Fruit fly (Drosophila melanogaster) whole organism, embryonic: ENCODE results near the gene mRpS10.

Source experiments
- Atf3 ChIP-seq: fragments of 200-800 bp; sonication (Bioruptor generic); optimal IDR thresholded peaks from 3 replicates; lab custom pipeline; 2016; ENCODE audit warnings: missing biosample characterization, missing genetic modification characterization
- BtbVII ChIP-seq: fragments of 200-800 bp; sonication (Bioruptor generic); optimal IDR thresholded peaks from 3 replicates; lab custom pipeline; 2017; ENCODE audit warnings: missing biosample characterization, mild to moderate bottlenecking, missing genetic modification characterization
- CG10321 ChIP-seq: fragments of 200-800 bp; sonication (Bioruptor generic); IDR thresholded peaks from 2 replicates; pipeline ENCODE4 v1.3.6; 2022; ENCODE audit warnings: missing biosample characterization, missing genetic modification characterization
- CG10979 ChIP-seq: fragments of 200-800 bp; sonication (Bioruptor generic); optimal IDR thresholded peaks from 2 replicates; lab custom pipeline; 2018; ENCODE audit warnings: missing biosample characterization, mild to moderate bottlenecking, missing genetic modification characterization, moderate library complexity
- CG11085 ChIP-seq: fragments of 200-800 bp; sonication (Bioruptor generic); IDR thresholded peaks from 2 replicates; pipeline ENCODE4 v1.3.6; 2022; ENCODE audit warnings: missing biosample characterization, missing genetic modification characterization
- CG12155 ChIP-seq: fragments of 200-800 bp; sonication (Bioruptor generic); optimal IDR thresholded peaks from 3 replicates; lab custom pipeline; 2016; ENCODE audit warnings: missing biosample characterization, missing genetic modification characterization
- CG13775 ChIP-seq: fragments of 200-800 bp; sonication (Bioruptor generic); optimal IDR thresholded peaks from 3 replicates; lab custom pipeline; 2017; ENCODE audit warnings: missing biosample characterization, mild to moderate bottlenecking, missing genetic modification characterization
- CG13894 ChIP-seq: fragments of 200-800 bp; sonication (Bioruptor generic); optimal IDR thresholded peaks from 3 replicates; lab custom pipeline; 2018; ENCODE audit warnings: missing biosample characterization, mild to moderate bottlenecking, missing genetic modification characterization, moderate library complexity
- CG14050 ChIP-seq: fragments of 200-800 bp; sonication (Bioruptor generic); IDR thresholded peaks from 3 replicates; pipeline ENCODE4 v1.3.6; 2022; ENCODE audit warnings: missing biosample characterization, missing genetic modification characterization
- CG17612 ChIP-seq: fragments of 200-800 bp; sonication (Bioruptor generic); IDR thresholded peaks from 2 replicates; pipeline ENCODE4 v1.3.6; 2022; ENCODE audit warnings: missing biosample characterization, missing genetic modification characterization
- CG31388 ChIP-seq: fragments of 200-800 bp; sonication (Bioruptor generic); optimal IDR thresholded peaks from 2 replicates; lab custom pipeline; 2016; ENCODE audit warnings: missing biosample characterization, missing genetic modification characterization
- CG34376 ChIP-seq: fragments of 200-800 bp; sonication (Bioruptor generic); optimal IDR thresholded peaks from 2 replicates; lab custom pipeline; 2018; ENCODE audit warnings: missing biosample characterization, mild to moderate bottlenecking, missing genetic modification characterization
- CG3847 ChIP-seq: fragments of 200-800 bp; sonication (Bioruptor generic); IDR thresholded peaks from 2 replicates; pipeline ENCODE4 v1.3.6; 2022; ENCODE audit warnings: missing biosample characterization, missing genetic modification characterization
- CG6689 ChIP-seq: fragments of 200-800 bp; sonication (Bioruptor generic); IDR thresholded peaks from 2 replicates; pipeline ENCODE4 v1.3.6; 2022; ENCODE audit warnings: missing biosample characterization, missing genetic modification characterization
- CG6791 ChIP-seq: fragments of 200-800 bp; sonication (Bioruptor generic); IDR thresholded peaks from 3 replicates; pipeline ENCODE4 v1.3.6; 2022; ENCODE audit warnings: missing biosample characterization, missing genetic modification characterization; ENCODE audit not compliant: partially characterized antibody
- CG6854 ChIP-seq: fragments of 200-800 bp; sonication (Bioruptor generic); optimal IDR thresholded peaks from 3 replicates; lab custom pipeline; 2017; ENCODE audit warnings: missing biosample characterization, mild to moderate bottlenecking, missing genetic modification characterization
- CG7357 ChIP-seq: fragments of 200-800 bp; sonication (Bioruptor generic); IDR thresholded peaks from 3 replicates; pipeline ENCODE4 v1.3.6; 2022; ENCODE audit warnings: missing biosample characterization, missing genetic modification characterization
- CG8290 ChIP-seq, 3 experiments: fragments of 200-800 bp; sonication (Bioruptor generic); optimal IDR thresholded peaks; 2 replicates each; lab custom pipeline; 2016 to 2019; ENCODE audit warnings: missing biosample characterization in 3 of 3, missing genetic modification characterization in 3 of 3, mild to moderate bottlenecking in 2 of 3, moderate library complexity in 1 of 3
- CG8478 ChIP-seq: fragments of >200 bp; optimal IDR thresholded peaks from 2 replicates; lab custom pipeline; 2018
- CrebB ChIP-seq: fragments of 200-800 bp; sonication (Bioruptor generic); optimal IDR thresholded peaks from 3 replicates; lab custom pipeline; 2018; ENCODE audit warnings: missing biosample characterization, mild to moderate bottlenecking, missing genetic modification characterization
- Dad ChIP-seq: fragments of 200-800 bp; sonication (Bioruptor generic); optimal IDR thresholded peaks from 3 replicates; lab custom pipeline; 2016; ENCODE audit warnings: missing biosample characterization, missing genetic modification characterization
- Dek ChIP-seq: fragments of 200-800 bp; sonication (Bioruptor generic); optimal IDR thresholded peaks from 3 replicates; lab custom pipeline; 2019; ENCODE audit warnings: missing biosample characterization, mild to moderate bottlenecking, missing genetic modification characterization, moderate library complexity
- ERR ChIP-seq: fragments of 200-800 bp; sonication (Bioruptor generic); optimal IDR thresholded peaks from 2 replicates; lab custom pipeline; 2016; ENCODE audit warnings: missing biosample characterization, missing genetic modification characterization
- HHEX ChIP-seq: fragments of 200-800 bp; sonication (Bioruptor generic); optimal IDR thresholded peaks from 3 replicates; lab custom pipeline; 2017; ENCODE audit warnings: missing biosample characterization, mild to moderate bottlenecking, missing genetic modification characterization, missing genetic modification reagents
- HLH54F ChIP-seq: fragments of 200-800 bp; sonication (Bioruptor generic); optimal IDR thresholded peaks from 3 replicates; lab custom pipeline; 2016; ENCODE audit warnings: missing biosample characterization, missing genetic modification characterization
- Hand ChIP-seq: fragments of 200-800 bp; sonication (Bioruptor generic); optimal IDR thresholded peaks from 2 replicates; lab custom pipeline; 2017; ENCODE audit warnings: mild to moderate bottlenecking, missing biosample characterization, missing genetic modification reagents, missing genetic modification characterization
- Hr78 ChIP-seq, 2 experiments: fragments of 200-800 bp in 1 of 2; fragments of >200 bp in 1 of 2; sonication (Bioruptor generic) in 1 of 2; optimal IDR thresholded peaks; 2 replicates each; lab custom pipeline; 2017 to 2019; ENCODE audit warnings: missing biosample characterization in 2 of 2, missing genetic modification characterization in 2 of 2, mild to moderate bottlenecking in 1 of 2, moderate library complexity in 1 of 2
- Med ChIP-seq: fragments of 200-800 bp; sonication (Bioruptor generic); peaks from one replicate; lab custom pipeline; 2016; ENCODE audit warnings: missing biosample characterization, missing genetic modification characterization, mild to moderate bottlenecking, inconsistent platforms, moderate library complexity
- Mrtf ChIP-seq: fragments of 200-800 bp; sonication (Bioruptor generic); IDR thresholded peaks from 3 replicates; pipeline ENCODE4 v1.3.6; 2022; ENCODE audit warnings: missing biosample characterization, missing genetic modification characterization
- Pdp1 ChIP-seq, 2 experiments: fragments of 200-800 bp; sonication (Bioruptor generic); optimal IDR thresholded peaks; 3 replicates each; lab custom pipeline; 2016; ENCODE audit warnings: missing biosample characterization in 2 of 2, missing genetic modification characterization in 2 of 2, mild to moderate bottlenecking in 1 of 2, moderate library complexity in 1 of 2
- Poxn ChIP-seq: fragments of 200-800 bp; sonication (Bioruptor generic); IDR thresholded peaks from 2 replicates; pipeline ENCODE4 v1.3.6; 2022; ENCODE audit warnings: missing biosample characterization, missing genetic modification characterization
- Ravus ChIP-seq: fragments of 200-800 bp; sonication (Bioruptor generic); IDR thresholded peaks from 2 replicates; pipeline ENCODE4 v1.3.6; 2022; ENCODE audit warnings: missing biosample characterization, missing genetic modification characterization
- YL-1 ChIP-seq: fragments of 200-800 bp; sonication (Bioruptor generic); optimal IDR thresholded peaks from 3 replicates; lab custom pipeline; 2017; ENCODE audit warnings: missing biosample characterization, mild to moderate bottlenecking, missing genetic modification characterization
- az2 ChIP-seq: fragments of 200-800 bp; sonication (Bioruptor generic); optimal IDR thresholded peaks from 3 replicates; lab custom pipeline; 2016; ENCODE audit warnings: missing biosample characterization, missing genetic modification characterization
- croc ChIP-seq: fragments of 200-800 bp; sonication (Bioruptor generic); conservative IDR thresholded peaks from 3 replicates; pipeline ENCODE4 v1.3.6; 2022; ENCODE audit warnings: missing biosample characterization, missing genetic modification characterization
- esg ChIP-seq: fragments of 200-800 bp; sonication (Bioruptor generic); conservative IDR thresholded peaks from 2 replicates; pipeline ENCODE4 v1.3.6; 2022; ENCODE audit warnings: missing biosample characterization, missing genetic modification characterization
- fd102C ChIP-seq: fragments of 200-800 bp; sonication (Bioruptor generic); optimal IDR thresholded peaks from 2 replicates; lab custom pipeline; 2018; ENCODE audit warnings: missing biosample characterization, mild to moderate bottlenecking, missing genetic modification characterization, moderate library complexity
- grau ChIP-seq: fragments of 200-800 bp; optimal IDR thresholded peaks from 3 replicates; lab custom pipeline; 2019; ENCODE audit warnings: missing biosample characterization, mild to moderate bottlenecking, missing genetic modification characterization, moderate library complexity
- gsb ChIP-seq: fragments of 200-800 bp; sonication (Bioruptor generic); IDR thresholded peaks from 2 replicates; pipeline ENCODE4 v1.3.6; 2022; ENCODE audit warnings: missing biosample characterization, missing genetic modification characterization
- ind ChIP-seq: fragments of 200-800 bp; sonication (Bioruptor generic); optimal IDR thresholded peaks from 3 replicates; lab custom pipeline; 2016; ENCODE audit warnings: missing biosample characterization, missing genetic modification characterization
- insv ChIP-seq, 2 experiments: fragments of 200-800 bp; sonication (Bioruptor generic); optimal IDR thresholded peaks; 3 replicates each; lab custom pipeline; 2016 to 2018; ENCODE audit warnings: missing biosample characterization in 2 of 2, missing genetic modification characterization in 2 of 2
- jigr1 ChIP-seq: fragments of 200-800 bp; sonication (Bioruptor generic); IDR thresholded peaks from 3 replicates; pipeline ENCODE4 v1.3.6; 2022; ENCODE audit warnings: missing biosample characterization, missing genetic modification characterization
- ken ChIP-seq: fragments of 200-800 bp; sonication (Bioruptor generic); IDR thresholded peaks from 3 replicates; pipeline ENCODE4 v1.3.6; 2022; ENCODE audit warnings: missing biosample characterization, missing genetic modification characterization
- kni ChIP-seq: fragments of 200-800 bp; sonication (Bioruptor generic); optimal IDR thresholded peaks from 3 replicates; lab custom pipeline; 2017; ENCODE audit warnings: mild to moderate bottlenecking, missing biosample characterization, missing genetic modification reagents, missing genetic modification characterization
- lab ChIP-seq: fragments of 200-800 bp; sonication (Bioruptor generic); optimal IDR thresholded peaks from 3 replicates; lab custom pipeline; 2017; ENCODE audit warnings: missing biosample characterization, missing genetic modification characterization, mild to moderate bottlenecking, moderate library complexity, missing genetic modification reagents
- peb ChIP-seq: fragments of 200-800 bp; sonication (Bioruptor generic); IDR thresholded peaks from 2 replicates; pipeline ENCODE4 v1.3.6; 2022; ENCODE audit warnings: missing biosample characterization, missing genetic modification characterization
- row ChIP-seq: fragments of 200-800 bp; sonication (Bioruptor generic); IDR thresholded peaks from 3 replicates; pipeline ENCODE4 v1.3.6; 2022; ENCODE audit warnings: missing biosample characterization, missing genetic modification characterization
- sens-2 ChIP-seq: fragments of 200-800 bp; sonication (Bioruptor generic); IDR thresholded peaks from 2 replicates; pipeline ENCODE4 v1.3.6; 2022; ENCODE audit warnings: missing biosample characterization, missing genetic modification characterization
- slp2 ChIP-seq: fragments of 200-800 bp; sonication (Bioruptor generic); optimal IDR thresholded peaks from 2 replicates; lab custom pipeline; 2016; ENCODE audit warnings: missing biosample characterization, missing genetic modification characterization
- zfh2 ChIP-seq: fragments of 200-800 bp; sonication (Bioruptor generic); optimal IDR thresholded peaks from 2 replicates; lab custom pipeline; 2016; ENCODE audit warnings: missing biosample characterization, missing genetic modification characterization

Gene mRpS10

dm6 chr3R:15250454-15250853, 21.0 kb downstream of the mRpS10 start (continued):
- TF ChIP-seq insv (GFP tag; optimal IDR thresholded peaks at IDR 0.05; lab: Kevin White, UChicago): no peak
- peak; percentile 32 for TF ChIP-seq HLH54F
- peak; percentile 75 for TF ChIP-seq grau (tag; lab: Kevin White, UChicago)
- peak; percentile 30; the same call in 1 of the 2 replicates for TF ChIP-seq CG10321
- peak; percentile 40 for TF ChIP-seq CG12155
- peak; percentile 67 for TF ChIP-seq CrebB (tag; lab: Kevin White, UChicago)
- peak; percentile 58 for TF ChIP-seq ind (GFP tag; lab: Kevin White, UChicago)
- peak; percentile 77 for TF ChIP-seq Med (GFP tag; lab: Kevin White, UChicago)
- TF ChIP-seq Dad (GFP tag; lab: Kevin White, UChicago): no peak
- no peak for TF ChIP-seq kni (GFP tag; lab: Kevin White, UChicago)
- TF ChIP-seq Mrtf (GFP tag; lab: Robert Waterston, UW): peak; percentile 46; the same call in 1 of the 3 replicates
- no peak for TF ChIP-seq Pdp1 (GFP tag; optimal IDR thresholded peaks at IDR 0.05; lab: Kevin White, UChicago)
- peak; percentile 74 for TF ChIP-seq Dek (tag; lab: Kevin White, UChicago)
- TF ChIP-seq Ravus: peak; percentile 20
- peak; percentile 32 for TF ChIP-seq zfh2 (GFP tag; lab: Kevin White, UChicago)
- peak; percentile 48; the same call in 1 of the 3 replicates for TF ChIP-seq CG7357 (GFP tag; lab: Robert Waterston, UW)
- no peak for TF ChIP-seq fd102C (GFP tag; lab: Kevin White, UChicago)
- TF ChIP-seq CG8290 (GFP tag; optimal IDR thresholded peaks at IDR 0.05; lab: Kevin White, UChicago): no peak
- no peak for TF ChIP-seq CG8290 (tag; optimal IDR thresholded peaks at IDR 0.05; lab: Kevin White, UChicago)
- TF ChIP-seq BtbVII: peak; percentile 73
- peak; percentile 92 for TF ChIP-seq lab
- peak; percentile 59 for TF ChIP-seq CG6854 (GFP tag; lab: Kevin White, UChicago)
- TF ChIP-seq Atf3 (GFP tag; lab: Kevin White, UChicago): no peak
- TF ChIP-seq HHEX (GFP tag; lab: Kevin White, UChicago): peak; percentile 42
- peak; percentile 89 for TF ChIP-seq Hand (GFP tag; lab: Kevin White, UChicago)
- TF ChIP-seq CG14050: peak; percentile 75
- no peak for TF ChIP-seq slp2 (GFP tag; lab: Kevin White, UChicago)
- peak; percentile 45 for TF ChIP-seq CG10979
- TF ChIP-seq az2: peak; percentile 34
- peak; percentile 5 for TF ChIP-seq YL-1 (GFP tag; lab: Kevin White, UChicago)
- no peak for TF ChIP-seq CG31388
- 0 out of 2 replicates have a peak, but pooled peaks have one; percentile 24 for TF ChIP-seq CG11085 (GFP tag; lab: Robert Waterston, UW)
- TF ChIP-seq gsb (GFP tag; lab: Robert Waterston, UW): peak; percentile 57; the same call in 1 of the 2 replicates
- no peak for TF ChIP-seq CG6791 (GFP tag; lab: Robert Waterston, UW)
- no peak for TF ChIP-seq Hr78 (GFP tag; optimal IDR thresholded peaks at IDR 0.05; lab: Kevin White, UChicago)
- TF ChIP-seq CG13775 (GFP tag; lab: Kevin White, UChicago): peak; percentile 66
- peak; percentile 90 for TF ChIP-seq row (GFP tag; lab: Robert Waterston, UW)
- TF ChIP-seq CG8478: no peak
- no peak for TF ChIP-seq sens-2
- TF ChIP-seq CG6689 (GFP tag; lab: Robert Waterston, UW): peak; percentile 64
- no peak for TF ChIP-seq ERR (GFP tag; lab: Kevin White, UChicago)
- 0 out of 3 replicates have a peak, but pooled peaks have one; percentile 21 for TF ChIP-seq croc (GFP tag; lab: Robert Waterston, UW)
- TF ChIP-seq CG3847 (GFP tag; lab: Robert Waterston, UW): peak; percentile 51
- peak; percentile 70 for TF ChIP-seq esg (GFP tag; lab: Robert Waterston, UW)
- TF ChIP-seq CG13894 (tag; lab: Kevin White, UChicago): no peak
- TF ChIP-seq ken (GFP tag; lab: Robert Waterston, UW): peak; percentile 65; the same call in 1 of the 3 replicates
- TF ChIP-seq CG34376 (GFP tag; lab: Kevin White, UChicago): peak; percentile 41
- TF ChIP-seq jigr1: peak; percentile 26; the same call in 1 of the 3 replicates
- TF ChIP-seq CG17612 (GFP tag; lab: Robert Waterston, UW): peak; percentile 52; the same call in 1 of the 2 replicates
- TF ChIP-seq peb (GFP tag; lab: Robert Waterston, UW): no peak; the same call in 1 of the 2 replicates
- TF ChIP-seq Poxn (GFP tag; lab: Robert Waterston, UW): peak; percentile 43; the same call in 1 of the 2 replicates
